Fruit fly (Drosophila melanogaster) whole organism, embryonic: ENCODE results near the gene CG8944.

Experiments
- Bgb ChIP-seq: fragments of 200-800 bp; sonication (Bioruptor generic); IDR thresholded peaks from 2 replicates; pipeline ENCODE4 v1.3.6; 2022; ENCODE audit warnings: missing biosample characterization, missing genetic modification characterization; ENCODE audit not compliant: partially characterized antibody
- CG11456 ChIP-seq: fragments of 200-800 bp; sonication (Bioruptor generic); IDR thresholded peaks from 3 replicates; pipeline ENCODE4 v1.3.6; 2022; ENCODE audit warnings: missing biosample characterization, missing genetic modification characterization
- CG11560 ChIP-seq: fragments of 200-800 bp; sonication (Bioruptor generic); IDR thresholded peaks from 3 replicates; pipeline ENCODE4 v1.3.6; 2022; ENCODE audit warnings: missing biosample characterization, missing genetic modification characterization
- CG12391 ChIP-seq: fragments of 200-800 bp; sonication (Bioruptor generic); optimal IDR thresholded peaks from 3 replicates; lab custom pipeline; 2018; ENCODE audit warnings: missing biosample characterization, mild to moderate bottlenecking, missing genetic modification characterization, moderate library complexity
- CG14710 ChIP-seq: fragments of 200-800 bp; sonication (Bioruptor generic); optimal IDR thresholded peaks from 3 replicates; lab custom pipeline; 2019; ENCODE audit warnings: missing biosample characterization, mild to moderate bottlenecking, missing genetic modification characterization, moderate library complexity
- CG15514 ChIP-seq: fragments of 200-800 bp; sonication (Bioruptor generic); optimal IDR thresholded peaks from 3 replicates; lab custom pipeline; 2017; ENCODE audit warnings: missing biosample characterization, missing genetic modification characterization, mild to moderate bottlenecking, moderate library complexity, missing genetic modification reagents
- CG1602 ChIP-seq: fragments of 200-800 bp; sonication (Bioruptor generic); optimal IDR thresholded peaks from 3 replicates; lab custom pipeline; 2016; ENCODE audit warnings: missing biosample characterization, missing genetic modification characterization
- CG2116 ChIP-seq: fragments of 200-800 bp; sonication (Bioruptor generic); optimal IDR thresholded peaks from 3 replicates; lab custom pipeline; 2018; ENCODE audit warnings: missing biosample characterization, mild to moderate bottlenecking, missing genetic modification characterization
- CG3163 ChIP-seq: fragments of 200-800 bp; sonication (Bioruptor generic); optimal IDR thresholded peaks from 3 replicates; lab custom pipeline; 2016; ENCODE audit warnings: missing biosample characterization, missing genetic modification characterization
- CG4328 ChIP-seq: fragments of 200-800 bp; sonication (Bioruptor generic); optimal IDR thresholded peaks from 3 replicates; lab custom pipeline; 2017; ENCODE audit warnings: missing biosample characterization, missing genetic modification reagents, missing genetic modification characterization
- CG4617 ChIP-seq: fragments of 200-800 bp; sonication (Bioruptor generic); optimal IDR thresholded peaks from 3 replicates; lab custom pipeline; 2016; ENCODE audit warnings: missing biosample characterization, missing genetic modification characterization, borderline replicate concordance
- CG8290 ChIP-seq, 3 experiments: fragments of 200-800 bp; sonication (Bioruptor generic); optimal IDR thresholded peaks; 2 replicates each; lab custom pipeline; 2016 to 2019; ENCODE audit warnings: missing biosample characterization in 3 of 3, missing genetic modification characterization in 3 of 3, mild to moderate bottlenecking in 2 of 3, moderate library complexity in 1 of 3
- CG9797 ChIP-seq: fragments of 200-800 bp; sonication (Bioruptor generic); optimal IDR thresholded peaks from 3 replicates; lab custom pipeline; 2018; ENCODE audit warnings: missing biosample characterization, mild to moderate bottlenecking, missing genetic modification characterization
- Dp ChIP-seq: fragments of 200-800 bp; sonication (Bioruptor generic); optimal IDR thresholded peaks from 2 replicates; lab custom pipeline; 2018; ENCODE audit warnings: missing biosample characterization, mild to moderate bottlenecking, missing genetic modification characterization, moderate library complexity
- Dref ChIP-seq: fragments of 200-800 bp; sonication (Bioruptor generic); IDR thresholded peaks from 2 replicates; pipeline ENCODE4 v1.3.6; 2022; ENCODE audit warnings: missing biosample characterization, missing genetic modification characterization
- Ets65A ChIP-seq: fragments of 200-800 bp; sonication (Bioruptor generic); peaks from one replicate; lab custom pipeline; 2016; ENCODE audit warnings: missing biosample characterization, missing genetic modification characterization
- Ets97D ChIP-seq: fragments of 200-800 bp; sonication (Bioruptor generic); optimal IDR thresholded peaks from 3 replicates; lab custom pipeline; 2016; ENCODE audit warnings: missing biosample characterization, missing genetic modification characterization
- Fer2 ChIP-seq: fragments of 200-800 bp; sonication (Bioruptor generic); optimal IDR thresholded peaks from 2 replicates; lab custom pipeline; 2018; ENCODE audit warnings: missing biosample characterization, mild to moderate bottlenecking, missing genetic modification characterization, moderate library complexity
- Kr ChIP-seq: fragments of 200-800 bp; sonication (Bioruptor generic); optimal IDR thresholded peaks from 2 replicates; lab custom pipeline; 2017; ENCODE audit warnings: missing biosample characterization, mild to moderate bottlenecking, missing genetic modification characterization
- Lhr ChIP-seq: fragments of 200-800 bp; sonication (Bioruptor generic); optimal IDR thresholded peaks from 3 replicates; lab custom pipeline; 2017; ENCODE audit warnings: mild to moderate bottlenecking, missing biosample characterization, missing genetic modification reagents, missing genetic modification characterization
- MESR4 ChIP-seq: fragments of 200-800 bp; sonication (Bioruptor generic); optimal IDR thresholded peaks from 2 replicates; lab custom pipeline; 2018; ENCODE audit warnings: missing biosample characterization, mild to moderate bottlenecking, missing genetic modification characterization, moderate library complexity
- Med ChIP-seq: fragments of 200-800 bp; sonication (Bioruptor generic); peaks from one replicate; lab custom pipeline; 2016; ENCODE audit warnings: missing biosample characterization, missing genetic modification characterization, mild to moderate bottlenecking, inconsistent platforms, moderate library complexity
- Meics ChIP-seq: fragments of 200-800 bp; sonication (Bioruptor generic); optimal IDR thresholded peaks from 2 replicates; lab custom pipeline; 2017; ENCODE audit warnings: missing biosample characterization, mild to moderate bottlenecking, missing genetic modification characterization
- Nf-YC ChIP-seq: fragments of 200-800 bp; optimal IDR thresholded peaks from 3 replicates; lab custom pipeline; 2019; ENCODE audit warnings: missing biosample characterization, mild to moderate bottlenecking, missing genetic modification characterization, moderate library complexity
- Oli ChIP-seq: fragments of 200-800 bp; sonication (Bioruptor generic); optimal IDR thresholded peaks from 2 replicates; lab custom pipeline; 2018; ENCODE audit warnings: missing biosample characterization, mild to moderate bottlenecking, missing genetic modification characterization, moderate library complexity
- Pdp1 ChIP-seq, 2 experiments: fragments of 200-800 bp; sonication (Bioruptor generic); optimal IDR thresholded peaks; 3 replicates each; lab custom pipeline; 2016; ENCODE audit warnings: missing biosample characterization in 2 of 2, missing genetic modification characterization in 2 of 2, mild to moderate bottlenecking in 1 of 2, moderate library complexity in 1 of 2
- Rfx ChIP-seq: fragments of 200-800 bp; sonication (Bioruptor generic); IDR thresholded peaks from 2 replicates; pipeline ENCODE4 v1.3.6; 2022; ENCODE audit warnings: missing biosample characterization, missing genetic modification characterization
- Scr ChIP-seq: fragments of 200-800 bp; sonication (Bioruptor generic); IDR thresholded peaks from 2 replicates; pipeline ENCODE4 v1.3.6; 2022; ENCODE audit warnings: missing biosample characterization, missing genetic modification characterization; ENCODE audit not compliant: partially characterized antibody
- Sin3A ChIP-seq: fragments of >200 bp; optimal IDR thresholded peaks from 2 replicates; lab custom pipeline; 2018
- Sox100B ChIP-seq: fragments of 200-800 bp; sonication (Bioruptor generic); optimal IDR thresholded peaks from 3 replicates; lab custom pipeline; 2018; ENCODE audit warnings: missing biosample characterization, mild to moderate bottlenecking, missing genetic modification characterization
- Xbp1 ChIP-seq: fragments of 200-800 bp; sonication (Bioruptor generic); optimal IDR thresholded peaks from 3 replicates; lab custom pipeline; 2016; ENCODE audit warnings: missing biosample characterization, mild to moderate bottlenecking, missing genetic modification characterization
- amos ChIP-seq: fragments of 200-800 bp; sonication (Bioruptor generic); IDR thresholded peaks from 2 replicates; pipeline ENCODE4 v1.3.6; 2022; ENCODE audit warnings: missing biosample characterization, missing genetic modification characterization; ENCODE audit not compliant: partially characterized antibody
- bowl ChIP-seq: fragments of 200-800 bp; sonication (Bioruptor generic); IDR thresholded peaks from 2 replicates; pipeline ENCODE4 v1.3.6; 2022; ENCODE audit warnings: missing biosample characterization, missing genetic modification characterization
- cato ChIP-seq: fragments of 200-800 bp; sonication (Bioruptor generic); optimal IDR thresholded peaks from 2 replicates; lab custom pipeline; 2016; ENCODE audit warnings: missing biosample characterization, missing genetic modification characterization, borderline replicate concordance
- caup ChIP-seq: fragments of 200-800 bp; sonication (Bioruptor generic); optimal IDR thresholded peaks from 3 replicates; lab custom pipeline; 2017; ENCODE audit warnings: missing biosample characterization, mild to moderate bottlenecking, missing genetic modification characterization, moderate library complexity; ENCODE audit not compliant: severe bottlenecking
- chm ChIP-seq: fragments of 200-800 bp; sonication (Bioruptor generic); IDR thresholded peaks from 2 replicates; pipeline ENCODE4 v1.3.6; 2022; ENCODE audit warnings: missing biosample characterization, missing genetic modification characterization
- grau ChIP-seq: fragments of 200-800 bp; optimal IDR thresholded peaks from 3 replicates; lab custom pipeline; 2019; ENCODE audit warnings: missing biosample characterization, mild to moderate bottlenecking, missing genetic modification characterization, moderate library complexity
- maf-S ChIP-seq: fragments of 200-800 bp; sonication (Bioruptor generic); optimal IDR thresholded peaks from 2 replicates; lab custom pipeline; 2016; ENCODE audit warnings: missing biosample characterization, missing genetic modification characterization
- pfk ChIP-seq: fragments of 200-800 bp; sonication (Bioruptor generic); optimal IDR thresholded peaks from 2 replicates; lab custom pipeline; 2018; ENCODE audit warnings: missing biosample characterization, mild to moderate bottlenecking, missing genetic modification characterization, moderate library complexity
- prd ChIP-seq, 3 experiments: fragments of >200 bp in 2 of 3; fragments of 200-800 bp in 1 of 3; sonication (Bioruptor generic) in 1 of 3; optimal IDR thresholded peaks in 2 of 3; IDR thresholded peaks in 1 of 3; 2 replicates in 2 of 3; 3 replicates in 1 of 3; pipeline versions ENCODE4 v1.3.6 to Lab custom; 2017 to 2022; ENCODE audit warnings: missing biosample characterization in 1 of 3, missing genetic modification characterization in 1 of 3
- pzg ChIP-seq: fragments of 200-800 bp; sonication (Bioruptor generic); optimal IDR thresholded peaks from 3 replicates; lab custom pipeline; 2018; ENCODE audit warnings: missing biosample characterization, mild to moderate bottlenecking, missing genetic modification characterization, moderate library complexity
- run ChIP-seq: fragments of 200-800 bp; sonication (Bioruptor generic); optimal IDR thresholded peaks from 3 replicates; lab custom pipeline; 2018; ENCODE audit warnings: missing biosample characterization, mild to moderate bottlenecking, missing genetic modification characterization
- sna ChIP-seq: fragments of 200-800 bp; sonication (Bioruptor generic); IDR thresholded peaks from 2 replicates; pipeline ENCODE4 v1.3.6; 2022; ENCODE audit warnings: missing biosample characterization, missing genetic modification characterization; ENCODE audit not compliant: partially characterized antibody
- so ChIP-seq: fragments of 200-800 bp; sonication (Bioruptor generic); IDR thresholded peaks from 3 replicates; pipeline ENCODE4 v1.3.6; 2022; ENCODE audit warnings: missing biosample characterization, missing genetic modification characterization
- trh ChIP-seq: fragments of 200-800 bp; sonication (Bioruptor generic); optimal IDR thresholded peaks from 2 replicates; lab custom pipeline; 2016; ENCODE audit warnings: missing biosample characterization, missing genetic modification characterization
- ttk ChIP-seq: fragments of 200-800 bp; sonication (Bioruptor generic); IDR thresholded peaks from 2 replicates; pipeline ENCODE4 v2.1.2; 2022; ENCODE audit warnings: missing biosample characterization, missing genetic modification characterization
- zfh1 ChIP-seq: fragments of 200-800 bp; sonication (Bioruptor generic); IDR thresholded peaks from 3 replicates; pipeline ENCODE4 v1.3.6; 2022; ENCODE audit warnings: missing biosample characterization, missing genetic modification characterization

Gene CG8944

dm6 chrX:15709984-15710750 lies 35.9 kb downstream of the CG8944 start, which contains the start of the genes CG9281 and CG15601 (continued):
- no peak for TF ChIP-seq bowl (GFP tag; lab: Robert Waterston, UW)
- TF ChIP-seq Sox100B (GFP tag; lab: Kevin White, UChicago) = no peak
- TF ChIP-seq Pdp1 (GFP tag; optimal IDR thresholded peaks at IDR 0.05; lab: Kevin White, UChicago) = peak in 1 of 2 experiments; percentile 83
- TF ChIP-seq CG8290 (GFP tag; optimal IDR thresholded peaks at IDR 0.05; lab: Kevin White, UChicago) = no peak
- TF ChIP-seq CG8290 (tag; optimal IDR thresholded peaks at IDR 0.05; lab: Kevin White, UChicago) = peak in 1 of 2 experiments; percentile 59
- TF ChIP-seq grau = peak; percentile 7
- peak; percentile 70 for TF ChIP-seq pzg (GFP tag; lab: Kevin White, UChicago)
- peak; percentile 50 for TF ChIP-seq Dref (GFP tag; lab: Robert Waterston, UW)
- peak; percentile 24 for TF ChIP-seq Nf-YC
- TF ChIP-seq run (tag; lab: Kevin White, UChicago) = no peak
- peak; percentile 23 for TF ChIP-seq Sin3A (lab: Kevin White, UChicago)
- TF ChIP-seq ttk = no peak
- peak; percentile 45 for TF ChIP-seq Rfx (GFP tag; lab: Robert Waterston, UW)
- no peak for TF ChIP-seq CG3163 (GFP tag; lab: Kevin White, UChicago)
- peak; percentile 8 for TF ChIP-seq Xbp1 (GFP tag; lab: Kevin White, UChicago)
- TF ChIP-seq CG2116 (GFP tag; lab: Kevin White, UChicago) = peak; percentile 45
- TF ChIP-seq caup = peak; percentile 39
- no peak for TF ChIP-seq so
- TF ChIP-seq chm (GFP tag; lab: Robert Waterston, UW) = peak; percentile 35
- peak; percentile 89 for TF ChIP-seq CG14710 (tag; lab: Kevin White, UChicago)
- peak; percentile 22 for TF ChIP-seq Ets97D (GFP tag; lab: Kevin White, UChicago)
- no peak for TF ChIP-seq maf-S
- TF ChIP-seq Lhr (GFP tag; lab: Kevin White, UChicago) = peak; percentile 54
- no peak for TF ChIP-seq Oli (tag; lab: Kevin White, UChicago)
- TF ChIP-seq Ets65A (GFP tag; lab: Kevin White, UChicago) = peak; percentile 32
- TF ChIP-seq CG15514 (GFP tag; lab: Kevin White, UChicago) = peak; percentile 53
- TF ChIP-seq CG12391 (tag; lab: Kevin White, UChicago) = peak; percentile 24
- peak; percentile 31; the same call in 1 of the 2 replicates for TF ChIP-seq sna (GFP tag; lab: Robert Waterston, UW)
- TF ChIP-seq Meics (GFP tag; lab: Kevin White, UChicago) = peak; percentile 25
- no peak for TF ChIP-seq Fer2 (tag; lab: Kevin White, UChicago)
- TF ChIP-seq CG9797 = peak; percentile 88
- peak; percentile 50 for TF ChIP-seq amos
- TF ChIP-seq CG4617 = peak; percentile 49
- peak; percentile 77 for TF ChIP-seq MESR4 (GFP tag; lab: Kevin White, UChicago)
- TF ChIP-seq CG1602 (GFP tag; lab: Kevin White, UChicago) = no peak
- TF ChIP-seq Med (GFP tag; lab: Kevin White, UChicago) = peak; percentile 80
- TF ChIP-seq pfk (GFP tag; lab: Kevin White, UChicago) = peak; percentile 89
- TF ChIP-seq CG11456 (GFP tag; lab: Robert Waterston, UW) = 0 out of 3 replicates have a peak, but pooled peaks have one; percentile 24
- TF ChIP-seq cato (GFP tag; lab: Kevin White, UChicago) = no peak
- TF ChIP-seq Dp (GFP tag; lab: Kevin White, UChicago) = peak; percentile 38
- TF ChIP-seq Kr (GFP tag; lab: Kevin White, UChicago) = no peak
- peak; percentile 10; the same call in 1 of the 2 replicates for TF ChIP-seq Scr (GFP tag; lab: Robert Waterston, UW)
- peak; percentile 13 for TF ChIP-seq CG4328 (GFP tag; lab: Kevin White, UChicago)
- TF ChIP-seq prd (optimal IDR thresholded peaks at IDR 0.05; lab: Kevin White, UChicago) = no peak
- no peak for TF ChIP-seq prd (GFP tag; IDR thresholded peaks at IDR 0.05; lab: Robert Waterston, UW)
- TF ChIP-seq CG11560 = no peak
- peak; percentile 47; the same call in 1 of the 3 replicates for TF ChIP-seq zfh1
- TF ChIP-seq Bgb = peak; percentile 29; the same call in 1 of the 2 replicates
- TF ChIP-seq trh (GFP tag; lab: Kevin White, UChicago) = no peak
